Worm (Caenorhabditis elegans) whole organism, L2 larva: Measurements from ENCODE around the gene T13F3.6.

Experiments used
- C34F6.9 ChIP-seq: fragments of 150-350 bp; optimal IDR thresholded peaks from 2 replicates; lab custom pipeline; 2014; ENCODE audit warnings: missing biosample characterization, missing genetic modification characterization
- R02D3.7 ChIP-seq: fragments of 150-350 bp; optimal IDR thresholded peaks from 2 replicates; lab custom pipeline; 2014; ENCODE audit warnings: missing biosample characterization, missing genetic modification characterization
- Y55F3AM.14 ChIP-seq: fragments of 200-800 bp; sonication (Bioruptor generic); optimal IDR thresholded peaks from 2 replicates; lab custom pipeline; 2018; ENCODE audit warnings: mild to moderate bottlenecking, missing genetic modification characterization, missing compliant biosample characterization
- ZK546.5 ChIP-seq: sonication (generic microtip); optimal IDR thresholded peaks from 2 replicates; lab custom pipeline; 2017; ENCODE audit warnings: missing biosample characterization, missing genetic modification characterization
- alr-1 ChIP-seq: fragments of 150-350 bp; optimal IDR thresholded peaks from 2 replicates; lab custom pipeline; 2014; ENCODE audit warnings: missing biosample characterization, missing genetic modification characterization
- ama-1 ChIP-seq: fragments of 150-350 bp; optimal IDR thresholded peaks from 2 replicates; lab custom pipeline; 2018; ENCODE audit warnings: inconsistent platforms
- ceh-16 ChIP-seq: fragments of 150-350 bp; optimal IDR thresholded peaks from 2 replicates; lab custom pipeline; 2014; ENCODE audit warnings: missing biosample characterization, missing genetic modification characterization
- egl-27 ChIP-seq: sonication (generic microtip); optimal IDR thresholded peaks from 3 replicates; lab custom pipeline; 2017; ENCODE audit warnings: missing biosample characterization, missing genetic modification reagents, missing genetic modification characterization
- elt-1 ChIP-seq: fragments of 150-350 bp; optimal IDR thresholded peaks from 2 replicates; lab custom pipeline; 2014; ENCODE audit warnings: missing biosample characterization, missing genetic modification characterization
- fos-1 ChIP-seq: fragments of 150-350 bp; optimal IDR thresholded peaks from 2 replicates; lab custom pipeline; 2014; ENCODE audit warnings: missing biosample characterization, missing genetic modification characterization
- gmeb-1 ChIP-seq: fragments of 150-350 bp; optimal IDR thresholded peaks from 2 replicates; lab custom pipeline; 2014; ENCODE audit warnings: missing biosample characterization, missing genetic modification characterization
- lin-11 ChIP-seq: fragments of 150-350 bp; sonication (generic microtip); optimal IDR thresholded peaks from 2 replicates; lab custom pipeline; 2014; ENCODE audit warnings: missing biosample characterization, missing genetic modification characterization, inconsistent platforms, mixed read lengths
- lin-13 ChIP-seq: fragments of 150-350 bp; optimal IDR thresholded peaks from 2 replicates; lab custom pipeline; 2014; ENCODE audit warnings: missing biosample characterization, missing genetic modification reagents, missing genetic modification characterization
- lin-39 ChIP-seq: fragments of 150-350 bp; optimal IDR thresholded peaks from 2 replicates; lab custom pipeline; 2014; ENCODE audit warnings: missing biosample characterization, missing genetic modification reagents, missing genetic modification characterization
- lsy-2 ChIP-seq, 2 experiments: fragments of 150-350 bp in 1 of 2; sonication (generic microtip) in 1 of 2; optimal IDR thresholded peaks; 2 replicates each; lab custom pipeline; 2014 to 2017; ENCODE audit warnings: missing biosample characterization in 2 of 2, missing genetic modification characterization in 2 of 2
- mab-5 ChIP-seq: fragments of 150-350 bp; optimal IDR thresholded peaks from 2 replicates; lab custom pipeline; 2014; ENCODE audit warnings: missing biosample characterization, missing genetic modification characterization
- mdl-1 ChIP-seq, 2 experiments: fragments of 150-350 bp in 1 of 2; sonication (generic microtip) in 1 of 2; optimal IDR thresholded peaks; 2 replicates each; lab custom pipeline; 2017; ENCODE audit warnings: missing biosample characterization in 2 of 2, missing genetic modification characterization in 2 of 2
- nhr-10 ChIP-seq: sonication (generic microtip); optimal IDR thresholded peaks from 2 replicates; lab custom pipeline; 2017; ENCODE audit warnings: missing biosample characterization, missing genetic modification characterization
- nhr-11 ChIP-seq: fragments of 150-350 bp; optimal IDR thresholded peaks from 2 replicates; lab custom pipeline; 2014; ENCODE audit warnings: missing biosample characterization, missing genetic modification characterization
- nhr-12 ChIP-seq: fragments of 150-350 bp; optimal IDR thresholded peaks from 2 replicates; lab custom pipeline; 2014; ENCODE audit warnings: missing biosample characterization, missing genetic modification characterization
- nhr-21 ChIP-seq: fragments of 150-350 bp; optimal IDR thresholded peaks from 2 replicates; lab custom pipeline; 2014; ENCODE audit warnings: missing biosample characterization, missing genetic modification characterization
- nhr-237 ChIP-seq: fragments of 150-350 bp; optimal IDR thresholded peaks from 2 replicates; lab custom pipeline; 2014; ENCODE audit warnings: missing biosample characterization, missing genetic modification characterization
- nhr-25 ChIP-seq: fragments of 150-350 bp; sonication (generic microtip); optimal IDR thresholded peaks from 3 replicates; lab custom pipeline; 2014; ENCODE audit warnings: missing biosample characterization, missing genetic modification characterization
- nhr-6 ChIP-seq: fragments of 150-350 bp; optimal IDR thresholded peaks from 2 replicates; lab custom pipeline; 2014; ENCODE audit warnings: missing biosample characterization, missing genetic modification characterization
- nhr-77 ChIP-seq: fragments of 150-350 bp; optimal IDR thresholded peaks from 2 replicates; lab custom pipeline; 2014; ENCODE audit warnings: missing biosample characterization, missing genetic modification characterization
- sem-4 ChIP-seq: fragments of 150-350 bp; optimal IDR thresholded peaks from 2 replicates; lab custom pipeline; 2014; ENCODE audit warnings: missing biosample characterization, missing genetic modification reagents, missing genetic modification characterization
- skn-1 ChIP-seq: sonication (generic microtip); optimal IDR thresholded peaks from 2 replicates; lab custom pipeline; 2017; ENCODE audit warnings: missing biosample characterization, missing genetic modification characterization
- sma-3 ChIP-seq: sonication (generic microtip); optimal IDR thresholded peaks from 2 replicates; lab custom pipeline; 2016; ENCODE audit warnings: missing genetic modification reagents, missing genetic modification characterization, missing compliant biosample characterization
- sma-9 ChIP-seq, 2 experiments: fragments of 150-350 bp in 1 of 2; sonication (generic microtip) in 1 of 2; optimal IDR thresholded peaks; 2 replicates each; lab custom pipeline; 2014 to 2016; ENCODE audit warnings: missing genetic modification characterization in 2 of 2, mild to moderate bottlenecking in 1 of 2, missing biosample characterization in 1 of 2, missing compliant biosample characterization in 1 of 2, missing genetic modification reagents in 1 of 2, moderate library complexity in 1 of 2
- snpc-4 ChIP-seq: fragments of 150-350 bp; optimal IDR thresholded peaks from 2 replicates; lab custom pipeline; 2014; ENCODE audit warnings: missing biosample characterization, missing genetic modification characterization
- unc-39 ChIP-seq: fragments of 150-350 bp; optimal IDR thresholded peaks from 2 replicates; lab custom pipeline; 2014; ENCODE audit warnings: missing biosample characterization, missing genetic modification characterization
- unc-55 ChIP-seq: fragments of 150-350 bp; sonication (generic microtip); optimal IDR thresholded peaks from 3 replicates; lab custom pipeline; 2014; ENCODE audit warnings: missing biosample characterization, missing genetic modification reagents, missing genetic modification characterization
- unc-62 ChIP-seq: fragments of 150-350 bp; optimal IDR thresholded peaks from 2 replicates; lab custom pipeline; 2014; ENCODE audit warnings: missing biosample characterization, missing genetic modification reagents, missing genetic modification characterization
- ztf-1 ChIP-seq: fragments of 200-800 bp; sonication (Bioruptor generic); conservative IDR thresholded peaks from 2 replicates; pipeline ENCODE4 v1.3.6; 2022; ENCODE audit warnings: missing genetic modification characterization, missing compliant biosample characterization
- ztf-4 ChIP-seq: fragments of 150-350 bp; optimal IDR thresholded peaks from 2 replicates; lab custom pipeline; 2014; ENCODE audit warnings: missing biosample characterization, missing genetic modification characterization

T13F3.6 gene

ce11 chrV:16302439-16302838 lies 31.4 kb upstream of the T13F3.6 start, which contains the start of the genes C31A11.13 and oac-6:
C31A11.13 (minus strand) TSS chrV:16302551.
oac-6 (plus strand) TSS chrV:16302717.
- TF ChIP-seq ceh-16 (tag; lab: Kevin White, UChicago), result no peak
- no peak for TF ChIP-seq nhr-77 (tag; lab: Kevin White, UChicago)
- TF ChIP-seq gmeb-1, result no peak
- peak; percentile 71 for TF ChIP-seq fos-1 (tag; lab: Kevin White, UChicago)

ce11 chrV:16300276-16300675 lies 29.3 kb upstream of the T13F3.6 start, which contains the start of gene srbc-82:
srbc-82 (plus strand) TSS chrV:16300576.
- TF ChIP-seq R02D3.7 (tag; lab: Kevin White, UChicago), result no peak
- no peak for TF ChIP-seq gmeb-1
- no peak for TF ChIP-seq C34F6.9
- TF ChIP-seq nhr-25, result no peak
- TF ChIP-seq alr-1 (tag; lab: Kevin White, UChicago), result no peak
- no peak for TF ChIP-seq egl-27 (tag; lab: Kevin White, UChicago)
- no peak for TF ChIP-seq mdl-1 (tag; optimal IDR thresholded peaks at IDR 0.05; lab: Kevin White, UChicago)
- TF ChIP-seq snpc-4 (tag; lab: Kevin White, UChicago), result no peak
- TF ChIP-seq nhr-237 (tag; lab: Kevin White, UChicago), result no peak
- no peak for TF ChIP-seq mab-5 (tag; lab: Kevin White, UChicago)
- no peak for TF ChIP-seq nhr-77 (tag; lab: Kevin White, UChicago)
- no peak for TF ChIP-seq unc-62
- TF ChIP-seq lin-11 (tag; lab: Kevin White, UChicago), result no peak
- TF ChIP-seq ztf-1 (GFP tag; lab: Robert Waterston, UW), result no peak
- no peak for TF ChIP-seq ama-1 (lab: Kevin White, UChicago)
- TF ChIP-seq lin-13 (GFP tag; lab: Kevin White, UChicago), result no peak
- no peak for TF ChIP-seq lin-39

ce11 chrV:16299834-16300233 lies 28.8 kb upstream of the T13F3.6 start:
- TF ChIP-seq R02D3.7 (tag; lab: Kevin White, UChicago) (no peak), nhr-77 (tag; lab: Kevin White, UChicago) (no peak), sma-9 (GFP tag; optimal IDR thresholded peaks at IDR 0.05; lab: Kevin White, UChicago) (no peak), sma-9 (tag; optimal IDR thresholded peaks at IDR 0.05; lab: Kevin White, UChicago) (no peak), unc-62 (no peak), unc-39 (tag; lab: Kevin White, UChicago) (no peak), nhr-12 (tag; lab: Kevin White, UChicago) (no peak), lin-11 (tag; lab: Kevin White, UChicago) (no peak)

- TF ChIP-seq nhr-21, result no peak
- TF ChIP-seq fos-1 (tag; lab: Kevin White, UChicago), result no peak
- TF ChIP-seq snpc-4 (tag; lab: Kevin White, UChicago), result no peak
- no peak for TF ChIP-seq ztf-4 (tag; lab: Kevin White, UChicago)
- no peak for TF ChIP-seq ceh-16 (tag; lab: Kevin White, UChicago)
- no peak for TF ChIP-seq nhr-6 (tag; lab: Kevin White, UChicago)
- no peak for TF ChIP-seq lin-39
- no peak for TF ChIP-seq nhr-10 (tag; lab: Kevin White, UChicago)
- no peak for TF ChIP-seq ZK546.5 (tag; lab: Kevin White, UChicago)
- TF ChIP-seq elt-1, result no peak
- TF ChIP-seq mab-5 (tag; lab: Kevin White, UChicago), result no peak
- no peak for TF ChIP-seq unc-39 (tag; lab: Kevin White, UChicago)
- no peak for TF ChIP-seq C34F6.9
- TF ChIP-seq Y55F3AM.14 (GFP tag; lab: Kevin White, UChicago), result no peak
- TF ChIP-seq sma-9 (GFP tag; optimal IDR thresholded peaks at IDR 0.05; lab: Kevin White, UChicago), result no peak
- no peak for TF ChIP-seq sma-9 (tag; optimal IDR thresholded peaks at IDR 0.05; lab: Kevin White, UChicago)
- no peak for TF ChIP-seq skn-1
- no peak for TF ChIP-seq sem-4 (tag; lab: Kevin White, UChicago)
- no peak for TF ChIP-seq lin-13 (GFP tag; lab: Kevin White, UChicago)
- TF ChIP-seq lsy-2 (tag; optimal IDR thresholded peaks at IDR 0.05; lab: Kevin White, UChicago), result no peak
Observed at ce11 chrV:16298669-16299068, 27.6 kb upstream of the T13F3.6 start, which contains the start of gene srbc-84. srbc-84 (plus strand) TSS chrV:16298969.

ce11 chrV:16297070-16297469 lies 26.0 kb upstream of the T13F3.6 start, which contains the start of gene srbc-83:
srbc-83 (plus strand) TSS chrV:16297370.
- no peak for TF ChIP-seq sma-3
- no peak for TF ChIP-seq mab-5 (tag; lab: Kevin White, UChicago)
- no peak for TF ChIP-seq lin-13 (GFP tag; lab: Kevin White, UChicago)
- TF ChIP-seq elt-1, result no peak
- no peak for TF ChIP-seq egl-27 (tag; lab: Kevin White, UChicago)
- TF ChIP-seq ZK546.5 (tag; lab: Kevin White, UChicago), result no peak
- TF ChIP-seq nhr-237 (tag; lab: Kevin White, UChicago), result no peak
- no peak for TF ChIP-seq unc-55 (GFP tag; lab: Kevin White, UChicago)
- no peak for TF ChIP-seq nhr-11 (tag; lab: Kevin White, UChicago)
